Worm (Caenorhabditis elegans): Measurements from ENCODE around the gene mob-4.

mob-4 gene

DNA sequence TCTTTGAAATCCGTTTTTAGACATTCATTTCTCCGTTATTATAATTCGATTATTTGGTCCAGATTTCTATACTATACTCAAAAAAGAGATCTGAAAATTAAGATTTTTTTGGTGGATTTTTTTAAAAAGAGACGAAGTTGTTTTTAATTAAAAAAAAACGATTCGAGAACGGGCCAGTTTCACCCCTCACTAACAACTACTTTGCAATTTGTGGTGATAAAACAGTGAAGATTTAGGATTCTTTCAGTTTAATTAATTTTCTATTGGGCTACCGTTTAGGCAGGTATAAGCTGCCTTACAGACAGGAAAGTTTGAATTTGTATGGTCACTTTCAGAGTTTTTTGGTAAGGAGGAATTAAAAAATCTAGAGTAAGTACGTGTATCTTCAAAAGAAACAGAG, 23.8 kb upstream of the mob-4 start, which contains the start of gene unc-36:
Gene unc-36 (minus strand): TSS at position 101 of the 400 bp plus-strand sequence.
- TF ChIP-seq cnd-1 (tag; optimal IDR thresholded peaks at IDR 0.05) (no peak), ztf-11 (tag; optimal IDR thresholded peaks at IDR 0.05) (no peak), ham-2 (GFP tag; optimal IDR thresholded peaks at IDR 0.05) (no peak), nhr-76 (tag; optimal IDR thresholded peaks at IDR 0.05) (no peak), sptf-1 (tag; optimal IDR thresholded peaks at IDR 0.05) (no peak), elt-3 (tag; optimal IDR thresholded peaks at IDR 0.05) (no peak), mep-1 (tag; optimal IDR thresholded peaks at IDR 0.05) (no peak), mls-2 (tag; optimal IDR thresholded peaks at IDR 0.05) (no peak), flh-1 (GFP tag; optimal IDR thresholded peaks at IDR 0.05) (no peak), ceh-83 (GFP tag; optimal IDR thresholded peaks at IDR 0.05) (no peak), blmp-1 (tag; optimal IDR thresholded peaks at IDR 0.05) (no peak)

DNA sequence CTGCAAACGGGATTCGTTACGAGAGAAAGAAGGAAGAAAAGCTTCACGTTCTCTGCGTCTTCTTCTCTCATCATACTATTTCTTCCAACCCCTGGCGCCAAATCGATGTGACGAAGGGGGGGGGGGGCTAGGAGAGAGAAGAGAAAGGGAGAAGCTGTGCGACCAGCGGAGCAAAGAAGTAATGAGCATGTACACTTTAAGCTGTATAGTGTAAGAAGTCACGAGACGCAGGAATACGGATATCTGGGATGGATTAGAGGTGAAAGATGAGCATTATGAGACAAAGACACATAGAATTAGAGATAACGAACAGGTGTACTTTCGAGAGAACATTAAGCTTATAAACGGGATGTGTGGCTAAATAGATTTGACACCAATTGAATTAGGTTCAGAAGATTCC, 23.1 kb upstream of the mob-4 start:
- TF ChIP-seq unc-62 (GFP tag; optimal IDR thresholded peaks at IDR 0.05) (peak; percentile 36), nhr-2 (tag; optimal IDR thresholded peaks at IDR 0.05) (no peak), unc-120 (tag; optimal IDR thresholded peaks at IDR 0.05; ENCODE audit: poor library complexity, severe bottlenecking) (peak; percentile 83), hlh-1 (tag; optimal IDR thresholded peaks at IDR 0.05) (peak; percentile 58), ces-1 (GFP tag; optimal IDR thresholded peaks at IDR 0.05) (peak; percentile 62), unc-39 (tag; optimal IDR thresholded peaks at IDR 0.05) (no peak), mab-5 (tag; optimal IDR thresholded peaks at IDR 0.05) (peak; percentile 21)

DNA sequence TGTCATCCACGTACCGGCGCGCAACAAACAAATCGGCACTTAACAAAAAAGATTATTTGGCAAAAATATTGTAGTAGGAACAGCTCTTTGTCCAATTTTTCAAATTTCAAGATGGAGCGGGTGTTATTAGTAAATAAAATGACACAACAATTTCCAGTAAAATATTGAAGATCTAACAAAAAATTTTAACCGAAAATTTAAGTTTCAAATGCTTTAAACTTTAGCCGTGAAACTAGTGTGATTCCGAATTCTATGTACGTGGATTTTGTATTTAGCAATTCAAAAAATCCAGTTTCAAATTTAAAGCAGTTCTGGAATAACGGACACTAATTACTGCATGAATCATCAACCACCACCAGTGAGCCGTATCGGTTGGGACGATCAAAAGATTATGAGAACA, 22.1 kb upstream of the mob-4 start, which contains the start of gene snb-5:
Gene snb-5 (plus strand): TSS at position 301 of the 400 bp plus-strand sequence.
- TF ChIP-seq ceh-43 (GFP tag; optimal IDR thresholded peaks at IDR 0.05): no peak
- TF ChIP-seq nhr-76 (tag; optimal IDR thresholded peaks at IDR 0.05): no peak
- no peak for TF ChIP-seq pha-4 (tag; optimal IDR thresholded peaks at IDR 0.05)
- TF ChIP-seq mls-2 (tag; optimal IDR thresholded peaks at IDR 0.05): no peak
- TF ChIP-seq blmp-1 (tag; optimal IDR thresholded peaks at IDR 0.05): no peak
- no peak for TF ChIP-seq snpc-4 (tag; optimal IDR thresholded peaks at IDR 0.05)
- TF ChIP-seq lsy-2 (tag; optimal IDR thresholded peaks at IDR 0.05): no peak
- TF ChIP-seq sptf-1 (tag; optimal IDR thresholded peaks at IDR 0.05): no peak

DNA sequence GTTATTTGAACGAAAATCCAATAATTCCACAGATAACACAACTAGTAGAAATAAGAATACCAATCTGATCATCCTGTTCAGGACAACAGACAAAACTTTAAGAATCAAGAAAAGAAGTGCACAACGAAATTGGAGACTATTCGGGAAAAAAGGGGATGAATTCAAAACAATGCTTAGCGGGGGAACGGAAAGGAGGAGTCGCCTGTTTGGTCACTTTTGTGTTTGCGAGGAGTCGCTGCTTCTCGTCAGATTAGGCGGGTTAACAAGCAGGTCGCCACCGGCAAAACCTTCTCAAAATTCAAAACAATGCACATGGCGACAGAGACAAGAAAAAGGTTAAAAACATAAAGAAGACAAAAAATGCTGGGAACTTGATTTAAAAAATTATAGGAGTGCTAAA, 15.1 kb upstream of the mob-4 start, which contains the start of gene C30A5.10:
Gene C30A5.10 (minus strand): TSS at position 101 of the 400 bp plus-strand sequence.
- TF ChIP-seq hlh-1 (tag; optimal IDR thresholded peaks at IDR 0.05) (no peak), elt-1 (tag; optimal IDR thresholded peaks at IDR 0.05; ENCODE audit: borderline replicate concordance, insufficient read depth) (no peak), ztf-11 (tag; optimal IDR thresholded peaks at IDR 0.05) (no peak), elt-3 (tag; optimal IDR thresholded peaks at IDR 0.05) (no peak), lsy-2 (tag; optimal IDR thresholded peaks at IDR 0.05) (no peak), drap-1 (GFP tag; optimal IDR thresholded peaks at IDR 0.05) (no peak), bed-3 (GFP tag; optimal IDR thresholded peaks at IDR 0.05) (no peak), nhr-76 (tag; optimal IDR thresholded peaks at IDR 0.05) (no peak), ceh-43 (GFP tag; optimal IDR thresholded peaks at IDR 0.05) (no peak), sptf-1 (tag; optimal IDR thresholded peaks at IDR 0.05) (no peak), nhr-2 (tag; optimal IDR thresholded peaks at IDR 0.05) (no peak), blmp-1 (tag; optimal IDR thresholded peaks at IDR 0.05) (no peak), M03D4.4 (tag; optimal IDR thresholded peaks at IDR 0.05) (no peak), tbx-8 (GFP tag; optimal IDR thresholded peaks at IDR 0.05) (no peak), mep-1 (tag; optimal IDR thresholded peaks at IDR 0.05) (no peak), unc-120 (tag; optimal IDR thresholded peaks at IDR 0.05; ENCODE audit: poor library complexity, severe bottlenecking) (no peak), mab-5 (tag; optimal IDR thresholded peaks at IDR 0.05) (no peak), lin-13 (tag; optimal IDR thresholded peaks at IDR 0.05) (no peak)

DNA sequence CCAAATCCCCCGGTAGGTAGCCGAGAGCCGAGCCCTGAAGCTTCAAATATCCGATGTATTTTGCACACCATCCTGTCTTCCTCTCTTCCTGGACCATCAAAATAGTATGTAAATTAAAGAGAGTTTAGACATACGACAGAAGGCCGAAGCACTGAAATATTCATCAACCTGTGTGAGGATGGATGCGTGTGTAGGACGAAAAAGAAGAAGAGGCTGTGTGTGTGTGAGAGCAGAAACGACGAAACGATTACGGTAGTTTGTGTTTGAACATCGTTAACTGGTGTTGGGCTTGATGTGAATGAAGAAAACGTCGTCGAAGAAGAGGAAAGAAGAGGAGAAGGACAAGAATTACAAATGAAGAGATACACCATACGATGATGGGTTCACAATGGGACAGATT, 13.3 kb upstream of the mob-4 start:
- TF ChIP-seq unc-62 (GFP tag; optimal IDR thresholded peaks at IDR 0.05) (no peak), nhr-76 (tag; optimal IDR thresholded peaks at IDR 0.05) (no peak), ham-2 (GFP tag; optimal IDR thresholded peaks at IDR 0.05) (no peak), lin-32 (GFP tag; optimal IDR thresholded peaks at IDR 0.05) (no peak), blmp-1 (tag; optimal IDR thresholded peaks at IDR 0.05) (no peak), tbx-8 (GFP tag; optimal IDR thresholded peaks at IDR 0.05) (no peak), mab-5 (tag; optimal IDR thresholded peaks at IDR 0.05) (no peak), nhr-12 (tag; optimal IDR thresholded peaks at IDR 0.05) (no peak), lin-13 (tag; optimal IDR thresholded peaks at IDR 0.05) (no peak), ztf-11 (tag; optimal IDR thresholded peaks at IDR 0.05) (no peak), bed-3 (GFP tag; optimal IDR thresholded peaks at IDR 0.05) (no peak)
